Worm (Caenorhabditis elegans): ENCODE results near the gene srh-248.

ce11 chrV:2976287-2976686, 21.0 kb upstream of the srh-248 start, which contains the start of gene srw-124:
- no peak for TF ChIP-seq hlh-12 (tag; optimal IDR thresholded peaks at IDR 0.05)
- TF ChIP-seq egl-44 (GFP tag; IDR thresholded peaks at IDR 0.05), result no peak
- no peak for TF ChIP-seq K12H6.12 (tag; optimal IDR thresholded peaks at IDR 0.05)
- no peak for TF ChIP-seq T07F8.4 (tag; optimal IDR thresholded peaks at IDR 0.05)
- no peak for TF ChIP-seq pha-4 (tag; optimal IDR thresholded peaks at IDR 0.05)
- no peak for TF ChIP-seq F57A8.1 (GFP tag; optimal IDR thresholded peaks at IDR 0.05)
- TF ChIP-seq Y53F4B.3 (GFP tag; IDR thresholded peaks at IDR 0.05), result no peak
- no peak for TF ChIP-seq F57C9.4 (tag; optimal IDR thresholded peaks at IDR 0.05)
- TF ChIP-seq nhr-27 (tag; optimal IDR thresholded peaks at IDR 0.05), result no peak
- TF ChIP-seq C17E4.6 (GFP tag; IDR thresholded peaks at IDR 0.05), result no peak
- no peak for TF ChIP-seq snpc-1.1 (tag; optimal IDR thresholded peaks at IDR 0.05; ENCODE audit: insufficient read depth)
- TF ChIP-seq unc-130 (GFP tag; optimal IDR thresholded peaks at IDR 0.05), result no peak
- no peak for TF ChIP-seq snpc-4 (GFP tag; optimal IDR thresholded peaks at IDR 0.05)
- TF ChIP-seq snpc-4 (tag; optimal IDR thresholded peaks at IDR 0.05), result no peak
- TF ChIP-seq ztf-18 (tag; optimal IDR thresholded peaks at IDR 0.05), result no peak
